Fruit fly (Drosophila melanogaster) whole organism, embryonic: ENCODE data around the gene dlg1.

Experiments
- Adf1 ChIP-seq: fragments of 200-800 bp; sonication (Bioruptor generic); IDR thresholded peaks from 2 replicates; pipeline ENCODE4 v1.3.6; 2022; ENCODE audit warnings: missing biosample characterization, missing genetic modification characterization
- CG10321 ChIP-seq: fragments of 200-800 bp; sonication (Bioruptor generic); IDR thresholded peaks from 2 replicates; pipeline ENCODE4 v1.3.6; 2022; ENCODE audit warnings: missing biosample characterization, missing genetic modification characterization
- CG10366 ChIP-seq: fragments of 200-800 bp; sonication (Bioruptor generic); IDR thresholded peaks from 2 replicates; pipeline ENCODE4 v1.3.6; 2022; ENCODE audit warnings: missing biosample characterization, missing genetic modification characterization
- CG12155 ChIP-seq: fragments of 200-800 bp; sonication (Bioruptor generic); optimal IDR thresholded peaks from 3 replicates; lab custom pipeline; 2016; ENCODE audit warnings: missing biosample characterization, missing genetic modification characterization
- CG16815 ChIP-seq: fragments of 200-800 bp; sonication (Bioruptor generic); optimal IDR thresholded peaks from 3 replicates; lab custom pipeline; 2017; ENCODE audit warnings: missing biosample characterization, mild to moderate bottlenecking, missing genetic modification characterization
- CG16863 ChIP-seq: fragments of 200-800 bp; sonication (Bioruptor generic); optimal IDR thresholded peaks from 3 replicates; lab custom pipeline; 2016; ENCODE audit warnings: missing biosample characterization, missing genetic modification characterization
- CG17361 ChIP-seq: fragments of 200-800 bp; sonication (Bioruptor generic); IDR thresholded peaks from 3 replicates; pipeline ENCODE4 v1.3.6; 2022; ENCODE audit warnings: missing biosample characterization, missing genetic modification characterization
- CG2875 ChIP-seq: fragments of 200-800 bp; sonication (Bioruptor generic); optimal IDR thresholded peaks from 2 replicates; lab custom pipeline; 2017; ENCODE audit warnings: missing biosample characterization, mild to moderate bottlenecking, missing genetic modification characterization, missing genetic modification reagents
- CG30403 ChIP-seq: fragments of 200-800 bp; sonication (Bioruptor generic); optimal IDR thresholded peaks from 3 replicates; lab custom pipeline; 2016; ENCODE audit warnings: missing biosample characterization, missing genetic modification characterization
- CG3065 ChIP-seq: fragments of 200-800 bp; sonication (Bioruptor generic); optimal IDR thresholded peaks from 2 replicates; lab custom pipeline; 2016; ENCODE audit warnings: missing biosample characterization, missing genetic modification characterization
- CG3163 ChIP-seq: fragments of 200-800 bp; sonication (Bioruptor generic); optimal IDR thresholded peaks from 3 replicates; lab custom pipeline; 2016; ENCODE audit warnings: missing biosample characterization, missing genetic modification characterization
- CG34224 ChIP-seq: fragments of 200-800 bp; sonication (Bioruptor generic); IDR thresholded peaks from 3 replicates; pipeline ENCODE4 v1.3.6; 2022; ENCODE audit warnings: missing biosample characterization, missing genetic modification characterization; ENCODE audit not compliant: partially characterized antibody
- CG3995 ChIP-seq: fragments of 200-800 bp; sonication (Bioruptor generic); optimal IDR thresholded peaks from 3 replicates; lab custom pipeline; 2016; ENCODE audit warnings: missing biosample characterization, missing genetic modification characterization
- CG4282 ChIP-seq: fragments of 200-800 bp; sonication (Bioruptor generic); optimal IDR thresholded peaks from 2 replicates; lab custom pipeline; 2016; ENCODE audit warnings: missing biosample characterization, missing genetic modification characterization
- CG4404 ChIP-seq: fragments of 200-800 bp; sonication (Bioruptor generic); IDR thresholded peaks from 2 replicates; pipeline ENCODE4 v1.3.6; 2022; ENCODE audit warnings: missing biosample characterization, missing genetic modification characterization
- CG4424 ChIP-seq: fragments of 200-800 bp; sonication (Bioruptor generic); optimal IDR thresholded peaks from 3 replicates; lab custom pipeline; 2016; ENCODE audit warnings: missing biosample characterization, missing genetic modification characterization
- CG4730 ChIP-seq: fragments of 200-800 bp; sonication (Bioruptor generic); IDR thresholded peaks from 2 replicates; pipeline ENCODE4 v1.3.6; 2022; ENCODE audit warnings: missing biosample characterization, missing genetic modification characterization
- CG4854 ChIP-seq: fragments of 200-800 bp; sonication (Bioruptor generic); optimal IDR thresholded peaks from 2 replicates; lab custom pipeline; 2016; ENCODE audit warnings: missing biosample characterization, missing genetic modification characterization, inconsistent platforms
- CG5953 ChIP-seq: fragments of 200-800 bp; sonication (Bioruptor generic); IDR thresholded peaks from 2 replicates; pipeline ENCODE4 v1.3.6; 2022; ENCODE audit warnings: missing biosample characterization, missing genetic modification characterization
- CG6813 ChIP-seq: fragments of 200-800 bp; sonication (Bioruptor generic); optimal IDR thresholded peaks from 2 replicates; lab custom pipeline; 2017; ENCODE audit warnings: missing biosample characterization, missing genetic modification characterization, mild to moderate bottlenecking, moderate library complexity, missing genetic modification reagents
- Dip2 ChIP-seq: fragments of 200-800 bp; sonication (Bioruptor generic); IDR thresholded peaks from 2 replicates; pipeline ENCODE4 v1.3.6; 2022; ENCODE audit warnings: missing biosample characterization, missing genetic modification characterization
- Dll ChIP-seq: fragments of 200-800 bp; sonication (Bioruptor generic); IDR thresholded peaks from 4 replicates; pipeline ENCODE4 v1.3.6; 2022; ENCODE audit warnings: missing biosample characterization, missing genetic modification characterization; ENCODE audit not compliant: partially characterized antibody
- Eip74EF ChIP-seq, 2 experiments: fragments of 200-800 bp in 1 of 2; fragments of >200 bp in 1 of 2; sonication (Bioruptor generic) in 1 of 2; optimal IDR thresholded peaks; 2 replicates each; lab custom pipeline; 2017 to 2019; ENCODE audit warnings: missing biosample characterization in 2 of 2, missing genetic modification characterization in 2 of 2, mild to moderate bottlenecking in 1 of 2, moderate library complexity in 1 of 2
- Hey ChIP-seq: fragments of 200-800 bp; sonication (Bioruptor generic); optimal IDR thresholded peaks from 3 replicates; lab custom pipeline; 2018; ENCODE audit warnings: missing biosample characterization, mild to moderate bottlenecking, missing genetic modification characterization
- Hr39 ChIP-seq: fragments of >200 bp; optimal IDR thresholded peaks from 2 replicates; lab custom pipeline; 2017
- Mrtf ChIP-seq: fragments of 200-800 bp; sonication (Bioruptor generic); IDR thresholded peaks from 3 replicates; pipeline ENCODE4 v1.3.6; 2022; ENCODE audit warnings: missing biosample characterization, missing genetic modification characterization
- NC2β ChIP-seq: fragments of 200-800 bp; sonication (Bioruptor generic); optimal IDR thresholded peaks from 2 replicates; lab custom pipeline; 2016; ENCODE audit warnings: missing biosample characterization, missing genetic modification characterization
- Oli ChIP-seq: fragments of 200-800 bp; sonication (Bioruptor generic); optimal IDR thresholded peaks from 2 replicates; lab custom pipeline; 2018; ENCODE audit warnings: missing biosample characterization, mild to moderate bottlenecking, missing genetic modification characterization, moderate library complexity
- bowl ChIP-seq: fragments of 200-800 bp; sonication (Bioruptor generic); IDR thresholded peaks from 2 replicates; pipeline ENCODE4 v1.3.6; 2022; ENCODE audit warnings: missing biosample characterization, missing genetic modification characterization
- cad ChIP-seq: fragments of >200 bp; optimal IDR thresholded peaks from 2 replicates; lab custom pipeline; 2017; ENCODE audit warnings: missing biosample characterization, missing genetic modification characterization
- chif ChIP-seq, 2 experiments: fragments of 200-800 bp; sonication (Bioruptor generic); optimal IDR thresholded peaks; 3 replicates each; lab custom pipeline; 2016; ENCODE audit warnings: missing biosample characterization in 2 of 2, missing genetic modification characterization in 2 of 2
- crc ChIP-seq: fragments of 200-800 bp; sonication (Bioruptor generic); optimal IDR thresholded peaks from 2 replicates; lab custom pipeline; 2016; ENCODE audit warnings: missing biosample characterization, missing genetic modification characterization
- dmrt99B ChIP-seq: fragments of 200-800 bp; sonication (Bioruptor generic); optimal IDR thresholded peaks from 2 replicates; lab custom pipeline; 2018; ENCODE audit warnings: missing biosample characterization, mild to moderate bottlenecking, missing genetic modification characterization, moderate library complexity
- dysf ChIP-seq: fragments of 200-800 bp; sonication (Bioruptor generic); IDR thresholded peaks from 3 replicates; pipeline ENCODE4 v1.3.6; 2022; ENCODE audit warnings: missing biosample characterization, missing genetic modification characterization
- fd96Cb ChIP-seq: fragments of 200-800 bp; sonication (Bioruptor generic); optimal IDR thresholded peaks from 2 replicates; lab custom pipeline; 2018; ENCODE audit warnings: missing biosample characterization, mild to moderate bottlenecking, missing genetic modification characterization, moderate library complexity
- gce ChIP-seq: fragments of 200-800 bp; sonication (Bioruptor generic); IDR thresholded peaks from 3 replicates; pipeline ENCODE4 v1.3.6; 2022; ENCODE audit warnings: missing biosample characterization, missing genetic modification characterization
- gfzf ChIP-seq: fragments of 200-800 bp; sonication (Bioruptor generic); optimal IDR thresholded peaks from 2 replicates; lab custom pipeline; 2016; ENCODE audit warnings: missing biosample characterization, mild to moderate bottlenecking, missing genetic modification characterization, moderate library complexity
- hth ChIP-seq: fragments of >200 bp; optimal IDR thresholded peaks from 2 replicates; lab custom pipeline; 2017; ENCODE audit warnings: inconsistent platforms
- jigr1 ChIP-seq: fragments of 200-800 bp; sonication (Bioruptor generic); IDR thresholded peaks from 3 replicates; pipeline ENCODE4 v1.3.6; 2022; ENCODE audit warnings: missing biosample characterization, missing genetic modification characterization
- kah ChIP-seq: fragments of 200-800 bp; sonication (Bioruptor generic); optimal IDR thresholded peaks from 2 replicates; lab custom pipeline; 2018; ENCODE audit warnings: missing biosample characterization, mild to moderate bottlenecking, missing genetic modification characterization
- lmd ChIP-seq: fragments of 200-800 bp; sonication (Bioruptor generic); IDR thresholded peaks from 2 replicates; pipeline ENCODE4 v1.3.6; 2022; ENCODE audit warnings: missing biosample characterization, missing genetic modification characterization
- luna ChIP-seq: fragments of 200-800 bp; sonication (Bioruptor generic); optimal IDR thresholded peaks from 2 replicates; lab custom pipeline; 2016; ENCODE audit warnings: missing biosample characterization, missing genetic modification characterization
- nau ChIP-seq: fragments of 200-800 bp; sonication (Bioruptor generic); optimal IDR thresholded peaks from 3 replicates; lab custom pipeline; 2017; ENCODE audit warnings: missing biosample characterization, mild to moderate bottlenecking, missing genetic modification characterization, missing genetic modification reagents
- odd ChIP-seq: fragments of 200-800 bp; sonication (Bioruptor generic); optimal IDR thresholded peaks from 2 replicates; lab custom pipeline; 2017; ENCODE audit warnings: missing biosample characterization, mild to moderate bottlenecking, missing genetic modification characterization
- org-1 ChIP-seq: fragments of 200-800 bp; sonication (Bioruptor generic); optimal IDR thresholded peaks from 2 replicates; lab custom pipeline; 2017; ENCODE audit warnings: missing biosample characterization, missing genetic modification characterization
- salm ChIP-seq: fragments of 200-800 bp; sonication (Bioruptor generic); optimal IDR thresholded peaks from 2 replicates; lab custom pipeline; 2018; ENCODE audit warnings: missing biosample characterization, mild to moderate bottlenecking, missing genetic modification characterization
- stc ChIP-seq: fragments of 200-800 bp; sonication (Bioruptor generic); IDR thresholded peaks from 2 replicates; pipeline ENCODE4 v1.3.6; 2022; ENCODE audit warnings: missing biosample characterization, missing genetic modification characterization
- tll ChIP-seq, 2 experiments: fragments of 200-800 bp in 1 of 2; fragments of >200 bp in 1 of 2; sonication (Bioruptor generic) in 1 of 2; optimal IDR thresholded peaks; 2 replicates each; lab custom pipeline; 2017 to 2019; ENCODE audit warnings: missing biosample characterization in 2 of 2, missing genetic modification characterization in 2 of 2, mild to moderate bottlenecking in 1 of 2, moderate library complexity in 1 of 2
- toy ChIP-seq: fragments of 200-800 bp; sonication (Bioruptor generic); IDR thresholded peaks from 2 replicates; pipeline ENCODE4 v1.3.6; 2022; ENCODE audit warnings: missing biosample characterization, missing genetic modification characterization
- trem ChIP-seq: fragments of 200-800 bp; optimal IDR thresholded peaks from 3 replicates; lab custom pipeline; 2019; ENCODE audit warnings: missing biosample characterization, mild to moderate bottlenecking, missing genetic modification characterization, moderate library complexity
- twi ChIP-seq: fragments of 200-800 bp; optimal IDR thresholded peaks from 2 replicates; lab custom pipeline; 2019; ENCODE audit warnings: missing biosample characterization, mild to moderate bottlenecking, missing genetic modification characterization, moderate library complexity
- zen ChIP-seq: fragments of 200-800 bp; sonication (Bioruptor generic); optimal IDR thresholded peaks from 3 replicates; lab custom pipeline; 2018; ENCODE audit warnings: missing biosample characterization, mild to moderate bottlenecking, missing genetic modification characterization, moderate library complexity

Gene dlg1

dm6 chrX:11351351-11351750 lies 18.1 kb upstream of the dlg1 start (continued):
- TF ChIP-seq dmrt99B (tag; lab: Kevin White, UChicago), result peak; percentile 95
- TF ChIP-seq Eip74EF (GFP tag; optimal IDR thresholded peaks at IDR 0.05; lab: Kevin White, UChicago), result peak in 1 of 2 experiments; percentile 81
- peak; percentile 81 for TF ChIP-seq zen (tag; lab: Kevin White, UChicago)
- peak; percentile 47 for TF ChIP-seq Adf1 (GFP tag; lab: Robert Waterston, UW)
- no peak for TF ChIP-seq cad (GFP tag; lab: Kevin White, UChicago)
- peak; percentile 91 for TF ChIP-seq CG6813 (GFP tag; lab: Kevin White, UChicago)
- TF ChIP-seq crc (GFP tag; lab: Kevin White, UChicago), result peak; percentile 87
- TF ChIP-seq CG4730 (GFP tag; lab: Robert Waterston, UW), result peak; percentile 89
- TF ChIP-seq Mrtf (GFP tag; lab: Robert Waterston, UW), result peak; percentile 96
- TF ChIP-seq stc (GFP tag; lab: Robert Waterston, UW), result peak; percentile 94
- TF ChIP-seq Dll (GFP tag; lab: Robert Waterston, UW), result no peak
- peak; percentile 93 for TF ChIP-seq CG16863 (GFP tag; lab: Kevin White, UChicago)
- peak; percentile 87 for TF ChIP-seq CG17361 (GFP tag; lab: Robert Waterston, UW)
- TF ChIP-seq gfzf (GFP tag; lab: Kevin White, UChicago), result no peak
- peak; percentile 68 for TF ChIP-seq CG3065 (GFP tag; lab: Kevin White, UChicago)
- peak; percentile 90 for TF ChIP-seq jigr1
- TF ChIP-seq trem (tag; lab: Kevin White, UChicago), result peak; percentile 56
- peak; percentile 90 for TF ChIP-seq CG4404 (GFP tag; lab: Robert Waterston, UW)
- no peak for TF ChIP-seq hth (lab: Kevin White, UChicago)
- TF ChIP-seq odd (GFP tag; lab: Kevin White, UChicago), result peak; percentile 87
- peak; percentile 58 for TF ChIP-seq CG4282 (GFP tag; lab: Kevin White, UChicago)
- peak; percentile 86 for TF ChIP-seq kah (GFP tag; lab: Kevin White, UChicago)
- TF ChIP-seq CG12155, result peak; percentile 88
- peak; percentile 86 for TF ChIP-seq salm (tag; lab: Kevin White, UChicago)
- peak; percentile 94 for TF ChIP-seq CG4424
- TF ChIP-seq Oli (tag; lab: Kevin White, UChicago), result peak; percentile 92
- peak; percentile 72 for TF ChIP-seq twi
- peak; percentile 96 for TF ChIP-seq CG10366 (GFP tag; lab: Robert Waterston, UW)
- peak; percentile 88 for TF ChIP-seq NC2β (GFP tag; lab: Kevin White, UChicago)
- TF ChIP-seq dysf (GFP tag; lab: Robert Waterston, UW), result peak; percentile 97
- TF ChIP-seq Dip2 (GFP tag; lab: Robert Waterston, UW), result 0 out of 2 replicates have a peak, but pooled peaks have one; percentile 32
- TF ChIP-seq CG34224 (GFP tag; lab: Robert Waterston, UW), result no peak
- TF ChIP-seq CG2875 (GFP tag; lab: Kevin White, UChicago), result peak; percentile 90
- peak; percentile 71 for TF ChIP-seq CG3995 (GFP tag; lab: Kevin White, UChicago)
- TF ChIP-seq CG3163, result peak; percentile 74
- peak; percentile 92 for TF ChIP-seq CG30403 (GFP tag; lab: Kevin White, UChicago)
- peak; percentile 82 for TF ChIP-seq toy (GFP tag; lab: Robert Waterston, UW)
- peak; percentile 93 for TF ChIP-seq gce (GFP tag; lab: Robert Waterston, UW)
- peak; percentile 85 for TF ChIP-seq CG4854
- peak; percentile 91 for TF ChIP-seq fd96Cb (tag; lab: Kevin White, UChicago)
- no peak for TF ChIP-seq Hr39 (lab: Kevin White, UChicago)
- peak; percentile 87 for TF ChIP-seq nau
- peak; percentile 91 for TF ChIP-seq bowl (GFP tag; lab: Robert Waterston, UW)
- TF ChIP-seq CG16815 (GFP tag; lab: Kevin White, UChicago), result peak; percentile 92
- peak; percentile 87 to 93 for TF ChIP-seq chif (GFP tag; optimal IDR thresholded peaks at IDR 0.05; lab: Kevin White, UChicago)
- TF ChIP-seq org-1 (GFP tag; lab: Kevin White, UChicago), result peak; percentile 93
- TF ChIP-seq Hey (tag; lab: Kevin White, UChicago), result peak; percentile 78
- peak; percentile 73 for TF ChIP-seq luna
- peak; percentile 76 for TF ChIP-seq CG10321 (GFP tag; lab: Robert Waterston, UW)
- TF ChIP-seq lmd (GFP tag; lab: Robert Waterston, UW), result peak; percentile 96
- peak; percentile 95 for TF ChIP-seq CG5953 (GFP tag; lab: Robert Waterston, UW)
- TF ChIP-seq tll (GFP tag; optimal IDR thresholded peaks at IDR 0.05; lab: Kevin White, UChicago), result no peak
